Worm (Caenorhabditis elegans) whole organism, L2 larva: ENCODE measurements around the gene lin-40.

ENCODE experiments used
- elt-1 ChIP-seq: fragments of 150-350 bp; optimal IDR thresholded peaks from 2 replicates; lab custom pipeline; 2014; ENCODE audit warnings: missing biosample characterization, missing genetic modification characterization
- elt-3 ChIP-seq: sonication (generic microtip); optimal IDR thresholded peaks from 2 replicates; lab custom pipeline; 2017; ENCODE audit warnings: missing biosample characterization, missing genetic modification characterization
- fos-1 ChIP-seq: fragments of 150-350 bp; optimal IDR thresholded peaks from 2 replicates; lab custom pipeline; 2014; ENCODE audit warnings: missing biosample characterization, missing genetic modification characterization
- mab-5 ChIP-seq: fragments of 150-350 bp; optimal IDR thresholded peaks from 2 replicates; lab custom pipeline; 2014; ENCODE audit warnings: missing biosample characterization, missing genetic modification characterization
- mdl-1 ChIP-seq, 2 experiments: fragments of 150-350 bp in 1 of 2; sonication (generic microtip) in 1 of 2; optimal IDR thresholded peaks; 2 replicates each; lab custom pipeline; 2017; ENCODE audit warnings: missing biosample characterization in 2 of 2, missing genetic modification characterization in 2 of 2
- nhr-10 ChIP-seq: sonication (generic microtip); optimal IDR thresholded peaks from 2 replicates; lab custom pipeline; 2017; ENCODE audit warnings: missing biosample characterization, missing genetic modification characterization
- nhr-12 ChIP-seq: fragments of 150-350 bp; optimal IDR thresholded peaks from 2 replicates; lab custom pipeline; 2014; ENCODE audit warnings: missing biosample characterization, missing genetic modification characterization
- nhr-23 ChIP-seq: fragments of 150-350 bp; optimal IDR thresholded peaks from 2 replicates; lab custom pipeline; 2014; ENCODE audit warnings: missing biosample characterization, missing genetic modification reagents, missing genetic modification characterization
- peb-1 ChIP-seq: fragments of 150-350 bp; optimal IDR thresholded peaks from 2 replicates; lab custom pipeline; 2014; ENCODE audit warnings: missing biosample characterization, missing genetic modification characterization
- snpc-4 ChIP-seq: fragments of 150-350 bp; optimal IDR thresholded peaks from 2 replicates; lab custom pipeline; 2014; ENCODE audit warnings: missing biosample characterization, missing genetic modification characterization
- ztf-11 ChIP-seq: sonication (generic microtip); optimal IDR thresholded peaks from 2 replicates; lab custom pipeline; 2017; ENCODE audit warnings: missing biosample characterization, missing genetic modification characterization

ce11 chrV:3688733-3689132 is 16.1 kb upstream of the lin-40 start:
- TF ChIP-seq nhr-23 (tag; lab: Kevin White, UChicago) (no peak), elt-3 (no peak), nhr-10 (no peak), peb-1 (tag; lab: Kevin White, UChicago) (no peak), ztf-11 (tag; lab: Kevin White, UChicago) (no peak), snpc-4 (tag; lab: Kevin White, UChicago) (no peak), fos-1 (no peak), mdl-1 (tag; optimal IDR thresholded peaks at IDR 0.05; lab: Kevin White, UChicago) (no peak), elt-1 (tag; lab: Kevin White, UChicago) (no peak), nhr-12 (no peak), mab-5 (tag; lab: Kevin White, UChicago) (no peak)
